Worm (Caenorhabditis elegans) whole organism, early embryonic: ENCODE measurements around the gene C14A6.5.

ENCODE experiments used
- ama-1 ChIP-seq: fragments of 150-350 bp; optimal IDR thresholded peaks from 2 replicates; lab custom pipeline; 2014
- ceh-36 ChIP-seq: sonication (generic microtip); optimal IDR thresholded peaks from 2 replicates; lab custom pipeline; 2016; ENCODE audit warnings: missing genetic modification characterization, inconsistent platforms, missing compliant biosample characterization
- ets-7 ChIP-seq: sonication (generic microtip); optimal IDR thresholded peaks from 2 replicates; lab custom pipeline; 2016; ENCODE audit warnings: missing genotype, missing genetic modification characterization, missing compliant biosample characterization
- flt-1 ChIP-seq: fragments of 200-800 bp; sonication (Bioruptor generic); IDR thresholded peaks from 2 replicates; pipeline ENCODE4 v1.3.6; 2022; ENCODE audit warnings: missing genetic modification characterization, missing compliant biosample characterization
- hmbx-1 ChIP-seq: sonication (generic microtip); optimal IDR thresholded peaks from 2 replicates; lab custom pipeline; 2016; ENCODE audit warnings: mild to moderate bottlenecking, missing genetic modification characterization, missing compliant biosample characterization
- hnd-1 ChIP-seq: sonication (generic microtip); optimal IDR thresholded peaks from 2 replicates; lab custom pipeline; 2016; ENCODE audit warnings: missing genetic modification characterization, missing compliant biosample characterization
- pes-1 ChIP-seq: fragments of 200-800 bp; sonication (Bioruptor generic); IDR thresholded peaks from 2 replicates; pipeline ENCODE4 v1.3.6; 2022; ENCODE audit warnings: missing genetic modification reagents, missing genetic modification characterization, missing compliant biosample characterization
- scrt-1 ChIP-seq: fragments of 200-800 bp; sonication (Bioruptor generic); IDR thresholded peaks from 2 replicates; pipeline ENCODE4 v1.3.6; 2022; ENCODE audit warnings: missing genetic modification characterization, missing compliant biosample characterization
- tbx-11 ChIP-seq: fragments of 200-800 bp; sonication (Bioruptor generic); IDR thresholded peaks from 2 replicates; pipeline ENCODE4 v1.3.6; 2022; ENCODE audit warnings: missing genetic modification characterization, missing compliant biosample characterization
- tbx-37 ChIP-seq: fragments of 200-800 bp; sonication (Bioruptor generic); conservative IDR thresholded peaks from 2 replicates; pipeline ENCODE4 v1.3.6; 2022; ENCODE audit warnings: missing genetic modification reagents, missing genetic modification characterization, missing compliant biosample characterization

DNA sequence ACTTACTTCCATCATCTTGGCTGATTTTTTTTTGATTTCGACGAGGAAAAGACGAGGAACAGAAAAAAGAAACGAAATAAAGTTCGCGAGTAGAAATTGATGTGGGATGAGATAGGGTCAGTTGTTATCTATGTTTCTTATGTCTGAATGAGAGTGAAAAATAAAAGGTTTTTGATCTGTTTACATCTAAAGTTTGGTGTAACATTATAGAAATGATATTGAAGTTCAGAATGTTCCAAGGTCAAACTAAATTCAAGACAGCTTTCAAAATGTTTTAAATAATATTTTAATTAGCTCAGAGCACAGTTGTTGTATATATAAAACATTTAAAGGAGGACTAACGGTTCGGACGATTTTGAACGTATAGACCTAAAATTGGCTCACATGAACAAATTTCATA lies 44.4 kb upstream of the C14A6.5 start, which contains the start of gene F16H6.7:
- no peak for TF ChIP-seq flt-1 (GFP tag; lab: Robert Waterston, UW)
- no peak for TF ChIP-seq ama-1 (lab: Kevin White, UChicago)
- no peak for TF ChIP-seq tbx-37
- no peak for TF ChIP-seq hnd-1
- no peak for TF ChIP-seq scrt-1
- no peak for TF ChIP-seq ets-7 (tag; lab: Kevin White, UChicago)
- TF ChIP-seq ceh-36, result no peak
- no peak for TF ChIP-seq hmbx-1 (tag; lab: Kevin White, UChicago)
- TF ChIP-seq pes-1 (GFP tag; lab: Robert Waterston, UW), result no peak
- no peak for TF ChIP-seq tbx-11 (GFP tag; lab: Robert Waterston, UW)
